Worm (Caenorhabditis elegans): Measurements from ENCODE around the gene F18H3.4.

DNA sequence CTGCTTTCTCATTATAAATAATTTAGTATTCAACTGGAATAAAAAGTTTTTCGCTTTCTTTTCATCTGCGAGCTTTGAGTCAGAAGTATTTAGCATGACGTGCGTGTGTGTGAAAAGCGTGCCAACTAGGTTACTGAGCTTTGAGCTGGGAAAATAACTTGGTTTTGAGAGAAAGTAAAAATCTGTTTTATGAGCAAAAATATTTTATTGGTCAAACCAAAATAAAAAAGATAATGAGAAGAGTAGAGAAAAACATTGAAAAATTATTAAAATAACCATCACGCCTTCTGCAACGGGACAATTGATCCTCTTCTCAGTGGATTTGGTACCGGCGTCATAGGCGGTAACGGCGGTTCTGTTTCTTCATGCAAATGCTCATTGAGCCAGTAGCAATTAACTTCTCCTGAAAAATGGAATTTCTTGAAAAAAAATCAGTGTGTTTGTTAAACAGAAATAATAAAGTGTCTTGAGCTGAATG is 15.7 kb downstream of the F18H3.4 start:
- TF ChIP-seq tab-1 (GFP tag; IDR thresholded peaks at IDR 0.05) (no peak), flt-1 (GFP tag; IDR thresholded peaks at IDR 0.05) (no peak), med-1 (GFP tag; optimal IDR thresholded peaks at IDR 0.05; ENCODE audit: insufficient read depth) (no peak), klf-2 (GFP tag; conservative IDR thresholded peaks at IDR 0.05) (no peak), cog-1 (tag; optimal IDR thresholded peaks at IDR 0.05) (no peak), ref-1 (GFP tag; conservative IDR thresholded peaks at IDR 0.05) (no peak)
